Worm (Caenorhabditis elegans) whole organism, late embryonic: Measurements from ENCODE around the gene mes-2.

Source experiments
- F13H6.1 ChIP-seq: sonication (generic microtip); optimal IDR thresholded peaks from 2 replicates; lab custom pipeline; 2016; ENCODE audit warnings: missing genetic modification characterization, missing compliant biosample characterization
- ama-1 ChIP-seq: fragments of 150-350 bp; optimal IDR thresholded peaks from 2 replicates; lab custom pipeline; 2014
- ceh-14 ChIP-seq: sonication (generic microtip); optimal IDR thresholded peaks from 2 replicates; lab custom pipeline; 2016; ENCODE audit warnings: missing genotype, missing genetic modification characterization, missing compliant biosample characterization
- ceh-30 ChIP-seq: fragments of 150-350 bp; optimal IDR thresholded peaks from 2 replicates; lab custom pipeline; 2014; ENCODE audit warnings: missing biosample characterization, missing genetic modification characterization
- fax-1 ChIP-seq: sonication (generic microtip); optimal IDR thresholded peaks from 2 replicates; lab custom pipeline; 2016; ENCODE audit warnings: missing genotype, missing genetic modification characterization, missing compliant biosample characterization
- fkh-10 ChIP-seq: fragments of 150-350 bp; optimal IDR thresholded peaks from 2 replicates; lab custom pipeline; 2014; ENCODE audit warnings: missing biosample characterization, missing genetic modification reagents, missing genetic modification characterization
- fkh-6 ChIP-seq: sonication (generic microtip); optimal IDR thresholded peaks from 2 replicates; lab custom pipeline; 2016; ENCODE audit warnings: missing genetic modification characterization, missing compliant biosample characterization
- hlh-13 ChIP-seq: fragments of 200-800 bp; sonication (Bioruptor generic); optimal IDR thresholded peaks from 2 replicates; lab custom pipeline; 2018; ENCODE audit warnings: mild to moderate bottlenecking, missing genetic modification characterization, missing compliant biosample characterization
- hlh-6 ChIP-seq: sonication (generic microtip); optimal IDR thresholded peaks from 2 replicates; lab custom pipeline; 2016; ENCODE audit warnings: missing genotype, missing genetic modification characterization, missing compliant biosample characterization
- madf-2 ChIP-seq: sonication (generic microtip); optimal IDR thresholded peaks from 2 replicates; lab custom pipeline; 2017; ENCODE audit warnings: missing genetic modification characterization, missing compliant biosample characterization
- nfya-1 ChIP-seq: sonication (generic microtip); optimal IDR thresholded peaks from 2 replicates; lab custom pipeline; 2017; ENCODE audit warnings: missing genetic modification characterization, mild to moderate bottlenecking, missing compliant biosample characterization, antibody characterized with exemption, moderate library complexity
- sox-4 ChIP-seq: sonication (generic microtip); optimal IDR thresholded peaks from 2 replicates; lab custom pipeline; 2017; ENCODE audit warnings: mild to moderate bottlenecking, missing genetic modification characterization, inconsistent platforms, missing compliant biosample characterization
- unc-3 ChIP-seq, 2 experiments: fragments of 200-800 bp in 1 of 2; sonication (Bioruptor generic) in 1 of 2; sonication (generic microtip) in 1 of 2; conservative IDR thresholded peaks in 1 of 2; optimal IDR thresholded peaks in 1 of 2; 2 replicates each; pipeline versions ENCODE4 v1.3.6 to Lab custom; 2016 to 2022; ENCODE audit warnings: missing compliant biosample characterization in 2 of 2, missing genetic modification characterization in 2 of 2, missing genetic modification reagents in 1 of 2
- unc-42 ChIP-seq: sonication (generic microtip); optimal IDR thresholded peaks from 2 replicates; lab custom pipeline; 2016; ENCODE audit warnings: missing genotype, missing genetic modification characterization, missing compliant biosample characterization

- TF ChIP-seq ceh-14 (no peak), nfya-1 (no peak), hlh-6 (tag; lab: Kevin White, UChicago) (no peak), ceh-30 (no peak), ama-1 (lab: Kevin White, UChicago) (no peak), fkh-10 (GFP tag; lab: Kevin White, UChicago) (no peak), sox-4 (tag; lab: Kevin White, UChicago) (no peak), hlh-13 (no peak), madf-2 (tag; lab: Kevin White, UChicago) (no peak), fax-1 (tag; lab: Kevin White, UChicago) (no peak), unc-42 (tag; lab: Kevin White, UChicago) (no peak), fkh-6 (tag; lab: Kevin White, UChicago) (no peak), F13H6.1 (tag; lab: Kevin White, UChicago) (no peak), unc-3 (GFP tag; conservative IDR thresholded peaks at IDR 0.05; lab: Robert Waterston, UW) (no peak), unc-3 (tag; optimal IDR thresholded peaks at IDR 0.05; lab: Kevin White, UChicago) (no peak)
These were observed 2.3 kb upstream of the mes-2 start, which contains the start of gene sdz-26 for ce11 chrII:14381450-14381849.
